Worm (Caenorhabditis elegans) whole organism, L4 larva: ENCODE results near the gene F13H8.3.

Source experiments
- F10B5.3 ChIP-seq: sonication (generic microtip); optimal IDR thresholded peaks from 2 replicates; lab custom pipeline; 2016; ENCODE audit warnings: mild to moderate bottlenecking, missing genetic modification characterization, missing compliant biosample characterization
- Y105C5A.15 ChIP-seq: fragments of 200-800 bp; sonication (Bioruptor generic); IDR thresholded peaks from 2 replicates; pipeline ENCODE4 v1.3.6; 2022; ENCODE audit warnings: missing genetic modification characterization, missing compliant biosample characterization
- Y75B8A.6 ChIP-seq: fragments of 200-800 bp; sonication (Bioruptor generic); IDR thresholded peaks from 2 replicates; pipeline ENCODE4 v1.3.6; 2022; ENCODE audit warnings: missing genetic modification reagents, missing genetic modification characterization, missing compliant biosample characterization
- aha-1 ChIP-seq: fragments of 150-350 bp; peaks from one replicate; lab custom pipeline; 2014; ENCODE audit warnings: missing biosample characterization, missing genetic modification characterization
- aly-2 ChIP-seq: sonication (generic microtip); optimal IDR thresholded peaks from 2 replicates; lab custom pipeline; 2018; ENCODE audit warnings: missing biosample characterization, missing genetic modification characterization
- ama-1 ChIP-seq: fragments of 150-350 bp; optimal IDR thresholded peaks from 2 replicates; lab custom pipeline; 2014; ENCODE audit warnings: inconsistent platforms, mixed read lengths
- arid-1 ChIP-seq: fragments of 200-800 bp; sonication (Bioruptor generic); conservative IDR thresholded peaks from 2 replicates; pipeline ENCODE4 v1.3.6; 2022; ENCODE audit warnings: missing genetic modification reagents, missing genetic modification characterization, missing compliant biosample characterization
- ceh-32 ChIP-seq: sonication (generic microtip); optimal IDR thresholded peaks from 2 replicates; lab custom pipeline; 2016; ENCODE audit warnings: mild to moderate bottlenecking, missing genetic modification characterization, missing compliant biosample characterization; ENCODE audit not compliant: poor library complexity
- ceh-82 ChIP-seq: sonication (generic microtip); optimal IDR thresholded peaks from 2 replicates; lab custom pipeline; 2017; ENCODE audit warnings: missing biosample characterization, missing genetic modification characterization
- ces-1 ChIP-seq: fragments of 150-350 bp; sonication (generic microtip); optimal IDR thresholded peaks from 4 replicates; lab custom pipeline; 2014; ENCODE audit warnings: missing biosample characterization, missing genetic modification reagents, missing genetic modification characterization
- cey-2 ChIP-seq: sonication (generic microtip); optimal IDR thresholded peaks from 3 replicates; lab custom pipeline; 2017; ENCODE audit warnings: missing genetic modification characterization, mild to moderate bottlenecking, missing compliant biosample characterization, antibody characterized with exemption, borderline replicate concordance; ENCODE audit not compliant: insufficient read depth
- dmd-6 ChIP-seq: fragments of 200-800 bp; sonication (Bioruptor generic); IDR thresholded peaks from 2 replicates; pipeline ENCODE4 v1.3.6; 2022; ENCODE audit warnings: missing genetic modification reagents, missing genetic modification characterization, missing compliant biosample characterization
- dmd-8 ChIP-seq: fragments of 200-800 bp; sonication (Bioruptor generic); IDR thresholded peaks from 2 replicates; pipeline ENCODE4 v1.3.6; 2022; ENCODE audit warnings: missing genetic modification characterization, missing compliant biosample characterization
- dmd-9 ChIP-seq: fragments of 200-800 bp; sonication (Bioruptor generic); IDR thresholded peaks from 2 replicates; pipeline ENCODE4 v1.3.6; 2022; ENCODE audit warnings: missing genetic modification reagents, missing genetic modification characterization, missing compliant biosample characterization
- dve-1 ChIP-seq: sonication (generic microtip); optimal IDR thresholded peaks from 2 replicates; lab custom pipeline; 2017; ENCODE audit warnings: antibody characterized with exemption, mild to moderate bottlenecking, missing genetic modification characterization, missing compliant biosample characterization; ENCODE audit not compliant: insufficient read depth
- egl-43 ChIP-seq: fragments of 200-800 bp; sonication (Bioruptor generic); IDR thresholded peaks from 2 replicates; pipeline ENCODE4 v1.3.6; 2022; ENCODE audit warnings: missing genetic modification reagents, missing genetic modification characterization, missing compliant biosample characterization
- fos-1 ChIP-seq: fragments of 150-350 bp; optimal IDR thresholded peaks from 2 replicates; lab custom pipeline; 2014; ENCODE audit warnings: missing biosample characterization, missing genetic modification characterization
- gei-8 ChIP-seq: fragments of 200-800 bp; sonication (Bioruptor generic); optimal IDR thresholded peaks from 2 replicates; lab custom pipeline; 2018; ENCODE audit warnings: mild to moderate bottlenecking, missing genetic modification characterization, missing compliant biosample characterization
- hlh-11 ChIP-seq: fragments of 200-800 bp; sonication (Bioruptor generic); optimal IDR thresholded peaks from 2 replicates; lab custom pipeline; 2018; ENCODE audit warnings: mild to moderate bottlenecking, missing genetic modification characterization, missing compliant biosample characterization
- lin-29 ChIP-seq: fragments of 200-800 bp; sonication (Bioruptor generic); IDR thresholded peaks from 2 replicates; pipeline ENCODE4 v1.3.6; 2022; ENCODE audit warnings: missing genetic modification reagents, missing genetic modification characterization, missing compliant biosample characterization
- lin-38 ChIP-seq: fragments of 200-800 bp; sonication (Bioruptor generic); IDR thresholded peaks from 2 replicates; pipeline ENCODE4 v1.3.6; 2022; ENCODE audit warnings: missing genetic modification reagents, missing genetic modification characterization, missing compliant biosample characterization
- lsy-2 ChIP-seq, 2 experiments: fragments of 150-350 bp in 1 of 2; sonication (generic microtip) in 1 of 2; optimal IDR thresholded peaks; 2 replicates each; lab custom pipeline; 2014 to 2017; ENCODE audit warnings: missing biosample characterization in 2 of 2, missing genetic modification characterization in 2 of 2
- madf-9 ChIP-seq: fragments of 200-800 bp; sonication (Bioruptor generic); conservative IDR thresholded peaks from 2 replicates; pipeline ENCODE4 v1.3.6; 2022; ENCODE audit warnings: missing genetic modification reagents, missing genetic modification characterization, missing compliant biosample characterization
- mep-1 ChIP-seq: fragments of 150-350 bp; sonication (generic microtip); optimal IDR thresholded peaks from 3 replicates; lab custom pipeline; 2014; ENCODE audit warnings: missing biosample characterization, missing genetic modification characterization
- mxl-2 ChIP-seq: fragments of 200-800 bp; sonication (Bioruptor generic); conservative IDR thresholded peaks from 2 replicates; pipeline ENCODE4 v1.3.6; 2022; ENCODE audit warnings: missing genetic modification reagents, missing genetic modification characterization, missing compliant biosample characterization
- nhr-102 ChIP-seq: sonication (generic microtip); optimal IDR thresholded peaks from 2 replicates; lab custom pipeline; 2016; ENCODE audit warnings: mild to moderate bottlenecking, missing genetic modification characterization, moderate library complexity, missing compliant biosample characterization
- nhr-28 ChIP-seq: fragments of 150-350 bp; optimal IDR thresholded peaks from 2 replicates; lab custom pipeline; 2014; ENCODE audit warnings: missing biosample characterization, missing genetic modification characterization
- nhr-76 ChIP-seq: fragments of 150-350 bp; optimal IDR thresholded peaks from 2 replicates; lab custom pipeline; 2014; ENCODE audit warnings: missing biosample characterization, missing genetic modification characterization
- nhr-77 ChIP-seq: fragments of 150-350 bp; optimal IDR thresholded peaks from 2 replicates; lab custom pipeline; 2014; ENCODE audit warnings: missing biosample characterization, missing genetic modification characterization
- pha-4 ChIP-seq, 2 experiments: fragments of 150-350 bp in 1 of 2; fragments of 200-800 bp in 1 of 2; sonication (Bioruptor generic) in 1 of 2; IDR thresholded peaks in 1 of 2; optimal IDR thresholded peaks in 1 of 2; 2 replicates each; pipeline versions ENCODE4 v1.3.6 to Lab custom; 2014 to 2022; ENCODE audit warnings: missing genetic modification characterization in 2 of 2, missing genetic modification reagents in 2 of 2, missing biosample characterization in 1 of 2, missing compliant biosample characterization in 1 of 2
- php-3 ChIP-seq: fragments of 200-800 bp; sonication (Bioruptor generic); IDR thresholded peaks from 2 replicates; pipeline ENCODE4 v1.3.6; 2022; ENCODE audit warnings: missing genetic modification reagents, missing genetic modification characterization, missing compliant biosample characterization
- skn-1 ChIP-seq: fragments of 150-350 bp; optimal IDR thresholded peaks from 2 replicates; lab custom pipeline; 2014; ENCODE audit warnings: missing biosample characterization, missing genetic modification characterization
- unc-39 ChIP-seq: sonication (generic microtip); optimal IDR thresholded peaks from 2 replicates; lab custom pipeline; 2017; ENCODE audit warnings: missing biosample characterization, missing genetic modification characterization
- unc-62 ChIP-seq, 3 experiments: fragments of 150-350 bp in 1 of 3; sonication (generic microtip); optimal IDR thresholded peaks in 2 of 3; peaks in 1 of 3; 1 replicate in 1 of 3; 2 replicates in 2 of 3; lab custom pipeline; 2014 to 2017; ENCODE audit warnings: missing biosample characterization in 3 of 3, missing genetic modification characterization in 3 of 3, missing genetic modification reagents in 3 of 3, missing genotype in 1 of 3
- zfp-3 ChIP-seq: fragments of 200-800 bp; sonication (Bioruptor generic); conservative IDR thresholded peaks from 2 replicates; pipeline ENCODE4 v1.3.6; 2022; ENCODE audit warnings: missing genetic modification reagents, missing genetic modification characterization, missing compliant biosample characterization
- zip-11 ChIP-seq: fragments of 200-800 bp; sonication (Bioruptor generic); IDR thresholded peaks from 2 replicates; pipeline ENCODE4 v1.3.6; 2022; ENCODE audit warnings: missing genetic modification characterization, missing compliant biosample characterization
- ztf-7 ChIP-seq: fragments of 150-350 bp; optimal IDR thresholded peaks from 2 replicates; lab custom pipeline; 2014; ENCODE audit warnings: missing biosample characterization, missing genetic modification characterization

F13H8.3 gene

ce11 chrII:6263685-6264084 is at the start of gene F13H8.3:
F13H8.3 (plus strand) TSS chrII:6263985.
- TF ChIP-seq ceh-32 (tag; lab: Kevin White, UChicago): no peak
- TF ChIP-seq egl-43 (GFP tag; lab: Robert Waterston, UW): no peak
- TF ChIP-seq skn-1 (tag; lab: Kevin White, UChicago): no peak
- no peak for TF ChIP-seq unc-39 (tag; lab: Kevin White, UChicago)
- TF ChIP-seq nhr-28 (tag; lab: Kevin White, UChicago): no peak

- TF ChIP-seq cey-2 (tag; lab: Kevin White, UChicago): no peak
- TF ChIP-seq mxl-2 (GFP tag; lab: Robert Waterston, UW): no peak
- TF ChIP-seq zfp-3 (GFP tag; lab: Robert Waterston, UW): no peak
- TF ChIP-seq ztf-7: no peak
- no peak for TF ChIP-seq gei-8
- no peak for TF ChIP-seq ama-1 (lab: Kevin White, UChicago)
- no peak for TF ChIP-seq pha-4 (GFP tag; IDR thresholded peaks at IDR 0.05; lab: Robert Waterston, UW)
- TF ChIP-seq pha-4 (tag; optimal IDR thresholded peaks at IDR 0.05; lab: Kevin White, UChicago): no peak
- TF ChIP-seq dmd-8 (GFP tag; lab: Robert Waterston, UW): no peak
- TF ChIP-seq hlh-11 (tag; lab: Kevin White, UChicago): no peak
- no peak for TF ChIP-seq nhr-102
- TF ChIP-seq arid-1 (GFP tag; lab: Robert Waterston, UW): no peak
- TF ChIP-seq php-3 (GFP tag; lab: Robert Waterston, UW): no peak
- TF ChIP-seq Y75B8A.6 (GFP tag; lab: Robert Waterston, UW): no peak
- no peak for TF ChIP-seq lin-29 (GFP tag; lab: Robert Waterston, UW)
- no peak for TF ChIP-seq ceh-32 (tag; lab: Kevin White, UChicago)
- TF ChIP-seq nhr-76 (tag; lab: Kevin White, UChicago): no peak
- TF ChIP-seq egl-43 (GFP tag; lab: Robert Waterston, UW): no peak
- TF ChIP-seq ceh-82 (tag; lab: Kevin White, UChicago): no peak
Measured at ce11 chrII:6219346-6219745, 44.4 kb upstream of the F13H8.3 start, which contains the start of gene mks-2. mks-2 (minus strand) TSS chrII:6219446.

ce11 chrII:6221470-6221869 is 42.3 kb upstream of the F13H8.3 start:
- TF ChIP-seq fos-1 (tag; lab: Kevin White, UChicago) (no peak), unc-62 (GFP tag; optimal IDR thresholded peaks at IDR 0.05 in 1 of 2; lab: Kevin White, UChicago) (peak in 1 of 2 experiments; percentile 92), unc-62 (tag; optimal IDR thresholded peaks at IDR 0.05; lab: Kevin White, UChicago) (no peak)

ce11 chrII:6222558-6222957 is 41.2 kb upstream of the F13H8.3 start, which contains the start of gene C30B5.6:
C30B5.6 (minus strand) TSS chrII:6222658.
- TF ChIP-seq aha-1 (tag; lab: Kevin White, UChicago) (peak; percentile 29), nhr-77 (tag; lab: Kevin White, UChicago) (no peak)
- TF ChIP-seq, all 104 proteins: peak for 1

ce11 chrII:6223755-6224154 is 40.0 kb upstream of the F13H8.3 start:
- TF ChIP-seq ceh-82 (tag; lab: Kevin White, UChicago) (no peak), Y105C5A.15 (no peak), madf-9 (GFP tag; lab: Robert Waterston, UW) (no peak), ztf-7 (no peak), dve-1 (tag; lab: Kevin White, UChicago) (no peak), dmd-9 (no peak), mep-1 (tag; lab: Kevin White, UChicago) (no peak), F10B5.3 (tag; lab: Kevin White, UChicago) (no peak), lin-38 (GFP tag; lab: Robert Waterston, UW) (no peak), ces-1 (GFP tag; lab: Kevin White, UChicago) (no peak), zfp-3 (GFP tag; lab: Robert Waterston, UW) (no peak), dmd-6 (GFP tag; lab: Robert Waterston, UW) (no peak), aly-2 (tag; lab: Kevin White, UChicago) (no peak), lsy-2 (tag; optimal IDR thresholded peaks at IDR 0.05; lab: Kevin White, UChicago) (no peak), zip-11 (no peak)
